Fruit fly (Drosophila melanogaster) Kc167 (cell line): ENCODE results near the gene sau.

Experiments
- Myc ChIP-seq: fragments of >200 bp; optimal IDR thresholded peaks from 2 replicates; lab custom pipeline; 2017; ENCODE audit warnings: missing external identifiers
- Sin3A ChIP-seq: fragments of >200 bp; optimal IDR thresholded peaks from 2 replicates; lab custom pipeline; 2018; ENCODE audit warnings: missing external identifiers
- psq ChIP-seq: fragments of >200 bp; optimal IDR thresholded peaks from 2 replicates; lab custom pipeline; 2017; ENCODE audit warnings: missing external identifiers
- ttk ChIP-seq: sonication (Bioruptor generic); optimal IDR thresholded peaks from 2 replicates; lab custom pipeline; 2017; ENCODE audit warnings: missing external identifiers

dm6 chr2L:2251175-2251574, 25.0 kb downstream of the sau start, which contains the start of gene Ser12:
- TF ChIP-seq ttk (lab: Kevin White, UChicago) (no peak), Myc (lab: Kevin White, UChicago) (no peak), Sin3A (lab: Kevin White, UChicago) (no peak), psq (no peak)
